Fruit fly (Drosophila melanogaster): ENCODE results near the gene RpL17.

The RpL17 gene

DNA sequence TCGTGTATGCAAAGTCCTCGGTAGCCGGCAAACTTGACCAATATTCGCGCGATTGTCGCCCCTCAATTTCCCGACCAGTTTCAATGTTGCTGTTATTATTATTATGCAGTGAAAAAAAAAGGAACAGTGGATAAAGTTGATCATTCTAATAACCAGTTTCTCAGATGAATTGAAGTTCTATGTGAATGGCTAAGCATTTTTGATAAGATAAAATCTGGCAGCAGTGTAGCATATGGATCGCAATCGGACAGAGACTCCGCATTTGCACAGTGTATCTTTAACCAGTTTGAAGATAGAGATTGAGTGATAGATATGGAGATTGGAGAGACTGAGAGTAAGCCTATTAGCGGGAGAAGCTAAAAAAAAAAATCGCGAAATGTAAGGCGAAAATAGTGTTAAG, 49.4 kb upstream of the RpL17 start (continued):
- 0 out of 2 replicates have a peak, but pooled peaks have one; percentile 5 for TF ChIP-seq CG1024 (GFP tag; IDR thresholded peaks at IDR 0.05)
- TF ChIP-seq CG13624 (GFP tag; optimal IDR thresholded peaks at IDR 0.05), result peak; percentile 64
- peak; percentile 56 for TF ChIP-seq Chrac-16 (GFP tag; optimal IDR thresholded peaks at IDR 0.05)
- TF ChIP-seq trem (tag; optimal IDR thresholded peaks at IDR 0.05), result no peak
- TF ChIP-seq CG8388 (GFP tag; optimal IDR thresholded peaks at IDR 0.05), result peak; percentile 55
- peak; percentile 20 for TF ChIP-seq sqz (GFP tag; optimal IDR thresholded peaks at IDR 0.05)
- peak; percentile 59 for TF ChIP-seq CG10209 (GFP tag; optimal IDR thresholded peaks at IDR 0.05)
- TF ChIP-seq zfh1 (GFP tag; IDR thresholded peaks at IDR 0.05), result peak; percentile 78
- TF ChIP-seq vnd (GFP tag; IDR thresholded peaks at IDR 0.05; ENCODE audit: partially characterized antibody), result no peak
- TF ChIP-seq CG10979 (tag; optimal IDR thresholded peaks at IDR 0.05), result peak; percentile 21
- peak; percentile 58 for TF ChIP-seq CG1647 (GFP tag; optimal IDR thresholded peaks at IDR 0.05)
- no peak for TF ChIP-seq Dp (GFP tag; optimal IDR thresholded peaks at IDR 0.05)
- peak; percentile 38 for TF ChIP-seq CrebB (tag; optimal IDR thresholded peaks at IDR 0.05)
- TF ChIP-seq CG2712 (tag; optimal IDR thresholded peaks at IDR 0.05), result peak; percentile 37
- peak; percentile 56 for TF ChIP-seq CG14050 (GFP tag; IDR thresholded peaks at IDR 0.05)
- peak; percentile 7 for TF ChIP-seq luna (GFP tag; optimal IDR thresholded peaks at IDR 0.05)
- TF ChIP-seq lola (GFP tag; optimal IDR thresholded peaks at IDR 0.05), result no peak
- TF ChIP-seq Neu2 (GFP tag; optimal IDR thresholded peaks at IDR 0.05; ENCODE audit: borderline replicate concordance), result no peak
- peak; percentile 61 for TF ChIP-seq slp2 (GFP tag; optimal IDR thresholded peaks at IDR 0.05)
- TF ChIP-seq Drgx (GFP tag; IDR thresholded peaks at IDR 0.05), result peak; percentile 90
- peak; percentile 55 for TF ChIP-seq pum (GFP tag; optimal IDR thresholded peaks at IDR 0.05)
- TF ChIP-seq CG10654 (GFP tag; optimal IDR thresholded peaks at IDR 0.05), result peak; percentile 53
- TF ChIP-seq CG14965 (GFP tag; optimal IDR thresholded peaks at IDR 0.05; ENCODE audit: borderline replicate concordance), result no peak
- TF ChIP-seq crc (GFP tag; optimal IDR thresholded peaks at IDR 0.05), result peak; percentile 43
- TF ChIP-seq CG34376 (GFP tag; optimal IDR thresholded peaks at IDR 0.05), result no peak
- no peak for TF ChIP-seq bigmax (GFP tag; optimal IDR thresholded peaks at IDR 0.05)
- no peak for TF ChIP-seq dan (GFP tag; IDR thresholded peaks at IDR 0.05)
- peak; percentile 52 for TF ChIP-seq jumu (GFP tag; optimal IDR thresholded peaks at IDR 0.05)
- TF ChIP-seq CG12236 (GFP tag; optimal IDR thresholded peaks at IDR 0.05), result no peak
- peak; percentile 52 for TF ChIP-seq org-1 (GFP tag; optimal IDR thresholded peaks at IDR 0.05)
- TF ChIP-seq CG12942 (GFP tag; optimal IDR thresholded peaks at IDR 0.05), result peak; percentile 69
- no peak for TF ChIP-seq lov (optimal IDR thresholded peaks at IDR 0.05)
- TF ChIP-seq lov (GFP tag; IDR thresholded peaks at IDR 0.05), result no peak
- TF ChIP-seq schlank (tag; optimal IDR thresholded peaks at IDR 0.05), result peak; percentile 68
- peak; percentile 69 for TF ChIP-seq CG31441 (GFP tag; IDR thresholded peaks at IDR 0.05)
- TF ChIP-seq CG8359 (GFP tag; optimal IDR thresholded peaks at IDR 0.05; ENCODE audit: borderline replicate concordance), result no peak
- TF ChIP-seq CG12219 (GFP tag; optimal IDR thresholded peaks at IDR 0.05), result peak; percentile 59
- peak; percentile 47 for TF ChIP-seq CG13894 (tag; optimal IDR thresholded peaks at IDR 0.05)
- no peak for TF ChIP-seq Opbp (GFP tag; IDR thresholded peaks at IDR 0.05; ENCODE audit: partially characterized antibody)
- peak; percentile 38 for TF ChIP-seq repo (GFP tag; optimal IDR thresholded peaks at IDR 0.05)
- TF ChIP-seq CG10321 (GFP tag; IDR thresholded peaks at IDR 0.05), result no peak
- no peak for TF ChIP-seq run (tag; optimal IDR thresholded peaks at IDR 0.05)
- TF ChIP-seq CG4854 (GFP tag; optimal IDR thresholded peaks at IDR 0.05), result peak; percentile 32
- TF ChIP-seq odd (GFP tag; optimal IDR thresholded peaks at IDR 0.05), result peak; percentile 34
- TF ChIP-seq Oli (tag; optimal IDR thresholded peaks at IDR 0.05), result peak; percentile 65
- TF ChIP-seq lilli (GFP tag; optimal IDR thresholded peaks at IDR 0.05), result peak; percentile 75
- TF ChIP-seq Sin3A (optimal IDR thresholded peaks at IDR 0.05), result no peak
- TF ChIP-seq CG13123 (GFP tag; optimal IDR thresholded peaks at IDR 0.05), result no peak
- TF ChIP-seq CG13296 (GFP tag; optimal IDR thresholded peaks at IDR 0.05), result peak; percentile 67
- TF ChIP-seq E2f2 (GFP tag; IDR thresholded peaks at IDR 0.05), result peak; percentile 39; the same call in 1 of the 2 replicates
- TF ChIP-seq danr (GFP tag; IDR thresholded peaks at IDR 0.05), result peak; percentile 10; the same call in 1 of the 2 replicates

Data from whole organism, embryonic.